Fruit fly (Drosophila melanogaster) whole organism, wandering third instar larva: ENCODE results near the gene CG43291.

ENCODE experiments used
- Abd-B ChIP-seq: fragments of >200 bp; optimal IDR thresholded peaks from 2 replicates; lab custom pipeline; 2017; ENCODE audit warnings: missing biosample characterization, missing genetic modification characterization
- CG32264 ChIP-seq: fragments of 200-800 bp; sonication (Bioruptor generic); optimal IDR thresholded peaks from 2 replicates; lab custom pipeline; 2016; ENCODE audit warnings: missing biosample characterization, missing genetic modification characterization
- CG9705 ChIP-seq: fragments of 200-800 bp; sonication (Bioruptor generic); optimal IDR thresholded peaks from 2 replicates; lab custom pipeline; 2018; ENCODE audit warnings: missing biosample characterization, mild to moderate bottlenecking, missing genetic modification characterization
- CrebA ChIP-seq: fragments of 200-800 bp; sonication (Bioruptor generic); optimal IDR thresholded peaks from 2 replicates; lab custom pipeline; 2016; ENCODE audit warnings: missing biosample characterization, mild to moderate bottlenecking, missing genetic modification characterization, borderline replicate concordance
- Dfd ChIP-seq: fragments of >200 bp; optimal IDR thresholded peaks from 2 replicates; lab custom pipeline; 2017; ENCODE audit warnings: missing biosample characterization, missing genetic modification characterization
- Dif ChIP-seq: fragments of 200-275, 200-300 bp; sonication (Bioruptor generic); optimal IDR thresholded peaks from 2 replicates; lab custom pipeline; 2018; ENCODE audit warnings: missing biosample characterization, missing genetic modification characterization; ENCODE audit not compliant: partially characterized antibody
- GATAd ChIP-seq: sonication (Bioruptor generic); optimal IDR thresholded peaks from 2 replicates; lab custom pipeline; 2016; ENCODE audit warnings: missing biosample characterization, missing genetic modification characterization
- HLH106 ChIP-seq: fragments of 200-800 bp; optimal IDR thresholded peaks from 3 replicates; lab custom pipeline; 2019; ENCODE audit warnings: missing biosample characterization, mild to moderate bottlenecking, missing genetic modification characterization, moderate library complexity
- Hnf4 ChIP-seq: fragments of 200-800 bp; sonication (Bioruptor generic); optimal IDR thresholded peaks from 2 replicates; lab custom pipeline; 2016; ENCODE audit warnings: missing biosample characterization, mild to moderate bottlenecking, missing genetic modification characterization
- Hr78 ChIP-seq: fragments of >200 bp; optimal IDR thresholded peaks from 2 replicates; lab custom pipeline; 2017; ENCODE audit warnings: missing biosample characterization, missing genetic modification characterization
- Hr83 ChIP-seq: fragments of 200-300 bp; sonication (Bioruptor generic); optimal IDR thresholded peaks from 2 replicates; lab custom pipeline; 2016; ENCODE audit warnings: missing biosample characterization, mild to moderate bottlenecking, missing genetic modification characterization, moderate library complexity; ENCODE audit not compliant: poor library complexity, severe bottlenecking
- Jra ChIP-seq: sonication (Bioruptor generic); optimal IDR thresholded peaks from 2 replicates; lab custom pipeline; 2016; ENCODE audit warnings: missing biosample characterization, missing genetic modification characterization
- Mio ChIP-seq: sonication (Bioruptor generic); optimal IDR thresholded peaks from 2 replicates; lab custom pipeline; 2016; ENCODE audit warnings: missing biosample characterization, missing genetic modification characterization
- Myc ChIP-seq: fragments of >200 bp; optimal IDR thresholded peaks from 2 replicates; lab custom pipeline; 2017
- N ChIP-seq: fragments of >200 bp; optimal IDR thresholded peaks from 2 replicates; lab custom pipeline; 2018; ENCODE audit warnings: missing biosample characterization, missing external identifiers, missing genetic modification characterization
- OdsH ChIP-seq: fragments of 200-800 bp; sonication (Bioruptor generic); optimal IDR thresholded peaks from 2 replicates; lab custom pipeline; 2016; ENCODE audit warnings: missing biosample characterization, mild to moderate bottlenecking, missing genetic modification characterization
- Rel ChIP-seq, 2 experiments: fragments of 200-800 bp; sonication (Bioruptor generic) in 1 of 2; optimal IDR thresholded peaks; 2 replicates in 1 of 2; 3 replicates in 1 of 2; lab custom pipeline; 2016 to 2019; ENCODE audit warnings: mild to moderate bottlenecking in 2 of 2, missing biosample characterization in 2 of 2, missing genetic modification characterization in 2 of 2, moderate library complexity in 1 of 2
- Sp1 ChIP-seq: fragments of 200-800 bp; sonication (Bioruptor generic); optimal IDR thresholded peaks from 3 replicates; lab custom pipeline; 2019; ENCODE audit warnings: missing biosample characterization, mild to moderate bottlenecking, missing genetic modification characterization, moderate library complexity
- Vsx2 ChIP-seq: fragments of 200-300, 225-300 bp; sonication (Bioruptor generic); optimal IDR thresholded peaks from 2 replicates; lab custom pipeline; 2018; ENCODE audit warnings: missing biosample characterization, missing genetic modification characterization; ENCODE audit not compliant: partially characterized antibody
- br ChIP-seq: fragments of 200-800 bp; sonication (Bioruptor generic); optimal IDR thresholded peaks from 2 replicates; lab custom pipeline; 2016; ENCODE audit warnings: missing biosample characterization, missing genetic modification characterization
- brk ChIP-seq: fragments of 200-800 bp; sonication (Bioruptor generic); optimal IDR thresholded peaks from 2 replicates; lab custom pipeline; 2016; ENCODE audit warnings: missing biosample characterization, mild to moderate bottlenecking, missing genetic modification characterization
- dl ChIP-seq, 2 experiments: fragments of 175-275, 200-275 bp in 1 of 2; fragments of 200-275 bp in 1 of 2; sonication (Bioruptor generic); optimal IDR thresholded peaks; lab custom pipeline; 2018; ENCODE audit warnings: mild to moderate bottlenecking in 2 of 2, missing biosample characterization in 2 of 2, missing genetic modification characterization in 2 of 2, moderate library complexity in 2 of 2; ENCODE audit not compliant: partially characterized antibody in 2 of 2, insufficient read depth in 1 of 2
- dmrt93B ChIP-seq: fragments of 200-800 bp; sonication (Bioruptor generic); optimal IDR thresholded peaks from 2 replicates; lab custom pipeline; 2018; ENCODE audit warnings: missing biosample characterization, mild to moderate bottlenecking, missing genetic modification characterization
- dsf ChIP-seq: sonication (Bioruptor generic); optimal IDR thresholded peaks from 2 replicates; lab custom pipeline; 2016; ENCODE audit warnings: missing biosample characterization, missing genetic modification characterization, borderline replicate concordance
- ey ChIP-seq: fragments of 200-800 bp; sonication (Bioruptor generic); optimal IDR thresholded peaks from 2 replicates; lab custom pipeline; 2016; ENCODE audit warnings: missing biosample characterization, missing genetic modification characterization
- foxo ChIP-seq, 2 experiments: fragments of 200-800 bp; sonication (Bioruptor generic); optimal IDR thresholded peaks; 2 replicates in 1 of 2; 3 replicates in 1 of 2; lab custom pipeline; 2016 to 2017; ENCODE audit warnings: missing biosample characterization in 2 of 2, missing genetic modification characterization in 2 of 2
- fru ChIP-seq: fragments of 200-800 bp; sonication (Bioruptor generic); optimal IDR thresholded peaks from 3 replicates; lab custom pipeline; 2016; ENCODE audit warnings: missing biosample characterization, mild to moderate bottlenecking, missing genetic modification characterization
- h ChIP-seq: fragments of 200-800 bp; sonication (Bioruptor generic); optimal IDR thresholded peaks from 3 replicates; lab custom pipeline; 2016; ENCODE audit warnings: missing biosample characterization, mild to moderate bottlenecking, missing genetic modification characterization
- jim ChIP-seq: fragments of 175-275, 200-325 bp; sonication (Bioruptor generic); optimal IDR thresholded peaks from 2 replicates; lab custom pipeline; 2016; ENCODE audit warnings: missing biosample characterization, mild to moderate bottlenecking, missing genetic modification characterization
- lola ChIP-seq: fragments of >200 bp; optimal IDR thresholded peaks from 2 replicates; lab custom pipeline; 2017; ENCODE audit warnings: missing biosample characterization, missing genetic modification characterization
- pan ChIP-seq: fragments of >200 bp; optimal IDR thresholded peaks from 2 replicates; lab custom pipeline; 2017
- psq ChIP-seq: fragments of 200-800 bp; sonication (Bioruptor generic); optimal IDR thresholded peaks from 3 replicates; lab custom pipeline; 2017; ENCODE audit warnings: missing biosample characterization, mild to moderate bottlenecking, missing genetic modification characterization, moderate library complexity
- rgr ChIP-seq: fragments of 200-800 bp; sonication (Bioruptor generic); optimal IDR thresholded peaks from 3 replicates; lab custom pipeline; 2016; ENCODE audit warnings: missing biosample characterization, mild to moderate bottlenecking, missing genetic modification characterization
- sage ChIP-seq: fragments of 200-800 bp; sonication (Bioruptor generic); optimal IDR thresholded peaks from 2 replicates; lab custom pipeline; 2016; ENCODE audit warnings: missing biosample characterization, mild to moderate bottlenecking, missing genetic modification characterization
- sv ChIP-seq: fragments of 200-800 bp; sonication (Bioruptor generic); optimal IDR thresholded peaks from 3 replicates; lab custom pipeline; 2016; ENCODE audit warnings: missing biosample characterization, missing genetic modification characterization
- tai ChIP-seq: sonication (Bioruptor generic); optimal IDR thresholded peaks from 2 replicates; lab custom pipeline; 2016; ENCODE audit warnings: missing biosample characterization, missing genetic modification characterization
- usp ChIP-seq: fragments of >200 bp; optimal IDR thresholded peaks from 2 replicates; lab custom pipeline; 2017; ENCODE audit warnings: missing biosample characterization, missing genetic modification characterization
- woc ChIP-seq: sonication (Bioruptor generic); optimal IDR thresholded peaks from 2 replicates; lab custom pipeline; 2016; ENCODE audit warnings: missing biosample characterization, mild to moderate bottlenecking, missing genetic modification characterization

The CG43291 gene

dm6 chr3R:14244577-14244976 is at the start of gene CG43291:
TSS of gene CG43291 (minus strand) at chr3R:14244677.
- TF ChIP-seq HLH106 (tag; lab: Kevin White, UChicago) (no peak), sage (GFP tag; lab: Kevin White, UChicago) (no peak), CG9705 (GFP tag; lab: Kevin White, UChicago) (no peak), Myc (lab: Kevin White, UChicago) (no peak), sv (GFP tag; lab: Kevin White, UChicago) (no peak), CG32264 (no peak), Mio (GFP tag; lab: Kevin White, UChicago) (no peak), Rel (GFP tag; optimal IDR thresholded peaks at IDR 0.05; lab: Kevin White, UChicago) (no peak), Rel (tag; optimal IDR thresholded peaks at IDR 0.05; lab: Kevin White, UChicago) (no peak), Jra (no peak), Hnf4 (no peak)
- TF ChIP-seq, all 38 proteins: peak for 0

dm6 chr3R:14292307-14292711 is 47.8 kb upstream of the CG43291 start:
- TF ChIP-seq Sp1 (peak; percentile 25), foxo (GFP tag; optimal IDR thresholded peaks at IDR 0.05; lab: Kevin White, UChicago) (peak in 1 of 2 experiments; percentile 42), h (GFP tag; lab: Kevin White, UChicago) (peak; percentile 0), CrebA (GFP tag; lab: Kevin White, UChicago) (no peak)
- TF ChIP-seq, all 38 proteins: peak for 3

- TF ChIP-seq foxo (GFP tag; optimal IDR thresholded peaks at IDR 0.05; lab: Kevin White, UChicago) (peak in 1 of 2 experiments; percentile 83), dl (GFP tag; optimal IDR thresholded peaks at IDR 0.05; lab: Kevin White, UChicago; ENCODE audit: insufficient read depth in 1 of 2, partially characterized antibody in 2 of 2) (no peak), Myc (lab: Kevin White, UChicago) (no peak), woc (GFP tag; lab: Kevin White, UChicago) (peak; percentile 84), N (GFP tag; lab: Kevin White, UChicago) (no peak), Abd-B (GFP tag; lab: Kevin White, UChicago) (no peak), psq (GFP tag; lab: Kevin White, UChicago) (peak; percentile 84), Hr83 (no peak), CG32264 (no peak), Rel (GFP tag; optimal IDR thresholded peaks at IDR 0.05; lab: Kevin White, UChicago) (no peak), Rel (tag; optimal IDR thresholded peaks at IDR 0.05; lab: Kevin White, UChicago) (peak; percentile 65), br (GFP tag; lab: Kevin White, UChicago) (peak; percentile 78), CrebA (GFP tag; lab: Kevin White, UChicago) (peak; percentile 31), Sp1 (peak; percentile 91), HLH106 (tag; lab: Kevin White, UChicago) (peak; percentile 87), lola (GFP tag; lab: Kevin White, UChicago) (no peak), sage (GFP tag; lab: Kevin White, UChicago) (no peak), GATAd (GFP tag; lab: Kevin White, UChicago) (no peak), dmrt93B (GFP tag; lab: Kevin White, UChicago) (peak; percentile 74), Mio (GFP tag; lab: Kevin White, UChicago) (no peak), ey (GFP tag; lab: Kevin White, UChicago) (peak; percentile 82), fru (GFP tag; lab: Kevin White, UChicago) (peak; percentile 87), Jra (peak; percentile 29), Vsx2 (GFP tag; lab: Kevin White, UChicago) (no peak), Dfd (GFP tag; lab: Kevin White, UChicago) (no peak), h (GFP tag; lab: Kevin White, UChicago) (peak; percentile 83), jim (GFP tag; lab: Kevin White, UChicago) (no peak), Hnf4 (peak; percentile 62), pan (no peak), sv (GFP tag; lab: Kevin White, UChicago) (no peak), brk (GFP tag; lab: Kevin White, UChicago) (peak; percentile 43), CG9705 (GFP tag; lab: Kevin White, UChicago) (peak; percentile 67), Hr78 (GFP tag; lab: Kevin White, UChicago) (no peak), usp (no peak), OdsH (GFP tag; lab: Kevin White, UChicago) (peak; percentile 90), dsf (no peak), Dif (GFP tag; lab: Kevin White, UChicago) (no peak), rgr (GFP tag; lab: Kevin White, UChicago) (peak; percentile 87), tai (peak; percentile 6)
Measured at dm6 chr3R:14291431-14291830, 47.0 kb upstream of the CG43291 start.
